Worm (Caenorhabditis elegans) whole organism, young adult: Measurements from ENCODE around the gene F52H3.6.

Source experiments
- F49E8.2 ChIP-seq: sonication (generic microtip); optimal IDR thresholded peaks from 3 replicates; lab custom pipeline; 2017; ENCODE audit warnings: missing genetic modification characterization, mild to moderate bottlenecking, missing compliant biosample characterization, antibody characterized with exemption, moderate library complexity; ENCODE audit not compliant: insufficient read depth
- T26A5.8 ChIP-seq: sonication (generic microtip); optimal IDR thresholded peaks from 2 replicates; lab custom pipeline; 2016; ENCODE audit warnings: missing genetic modification characterization, missing compliant biosample characterization
- Y56A3A.18 ChIP-seq: fragments of 200-800 bp; sonication (Bioruptor generic); IDR thresholded peaks from 2 replicates; pipeline ENCODE4 v1.3.6; 2022; ENCODE audit warnings: missing genetic modification reagents, missing genetic modification characterization, missing compliant biosample characterization
- Y79H2A.3 ChIP-seq: fragments of 200-800 bp; sonication (Bioruptor generic); conservative IDR thresholded peaks from 2 replicates; pipeline ENCODE4 v1.3.6; 2022; ENCODE audit warnings: missing genetic modification reagents, missing genetic modification characterization, missing compliant biosample characterization
- chd-7 ChIP-seq: sonication (generic microtip); optimal IDR thresholded peaks from 2 replicates; lab custom pipeline; 2016; ENCODE audit warnings: mild to moderate bottlenecking, missing genetic modification characterization, moderate library complexity, missing compliant biosample characterization
- egrh-3 ChIP-seq: fragments of 200-800 bp; sonication (Bioruptor generic); IDR thresholded peaks from 2 replicates; pipeline ENCODE4 v1.3.6; 2022; ENCODE audit warnings: missing genetic modification reagents, missing genetic modification characterization, missing compliant biosample characterization
- lin-26 ChIP-seq: fragments of 200-800 bp; sonication (Bioruptor generic); IDR thresholded peaks from 2 replicates; pipeline ENCODE4 v1.3.6; 2022; ENCODE audit warnings: missing genetic modification reagents, missing genetic modification characterization, missing compliant biosample characterization
- mcd-1 ChIP-seq: fragments of 200-800 bp; sonication (Bioruptor generic); IDR thresholded peaks from 2 replicates; pipeline ENCODE4 v1.3.6; 2022; ENCODE audit warnings: missing genetic modification reagents, missing genetic modification characterization, missing compliant biosample characterization
- snpc-3.4 ChIP-seq: sonication (generic microtip); optimal IDR thresholded peaks from 2 replicates; lab custom pipeline; 2017; ENCODE audit warnings: missing genetic modification characterization, mild to moderate bottlenecking, missing compliant biosample characterization, antibody characterized with exemption, moderate library complexity, missing genotype, missing genetic modification reagents
- unc-130 ChIP-seq: sonication (generic microtip); optimal IDR thresholded peaks from 2 replicates; lab custom pipeline; 2016; ENCODE audit warnings: missing genetic modification reagents, missing genetic modification characterization, missing compliant biosample characterization
- unc-62 ChIP-seq: fragments of 150-350 bp; optimal IDR thresholded peaks from 2 replicates; lab custom pipeline; 2014; ENCODE audit warnings: missing biosample characterization, missing genetic modification reagents, missing genetic modification characterization

DNA sequence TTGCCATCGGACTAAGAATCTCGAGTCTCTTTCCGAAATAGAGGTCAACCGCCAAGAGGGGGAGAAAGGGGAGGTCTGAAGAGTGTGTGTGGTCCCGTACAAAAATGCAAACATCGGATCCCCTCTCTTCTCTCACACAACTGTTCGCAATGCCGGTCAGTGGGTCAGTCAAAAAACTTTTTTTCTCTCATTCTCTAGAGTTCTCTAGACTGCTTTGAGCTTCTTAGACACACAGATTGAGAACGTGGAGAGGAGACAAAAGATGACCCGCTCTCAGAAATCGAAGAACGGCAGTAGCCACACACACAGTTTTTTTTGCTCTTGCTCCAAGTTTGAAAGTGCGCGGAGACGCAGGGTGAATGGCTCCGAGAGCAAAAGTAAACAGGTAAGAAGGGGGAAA is 47.6 kb upstream of the F52H3.6 start:
- TF ChIP-seq lin-26 (GFP tag; lab: Robert Waterston, UW) = no peak
- TF ChIP-seq F49E8.2 (tag; lab: Kevin White, UChicago) = no peak
- no peak for TF ChIP-seq unc-130 (GFP tag; lab: Kevin White, UChicago)
- no peak for TF ChIP-seq Y79H2A.3
- no peak for TF ChIP-seq chd-7 (tag; lab: Kevin White, UChicago)
- no peak for TF ChIP-seq mcd-1 (GFP tag; lab: Robert Waterston, UW)
- no peak for TF ChIP-seq Y56A3A.18 (GFP tag; lab: Robert Waterston, UW)
- no peak for TF ChIP-seq T26A5.8 (tag; lab: Kevin White, UChicago)
- no peak for TF ChIP-seq egrh-3 (GFP tag; lab: Robert Waterston, UW)
- no peak for TF ChIP-seq snpc-3.4 (tag; lab: Kevin White, UChicago)
- no peak for TF ChIP-seq unc-62
